Worm (Caenorhabditis elegans) whole organism, L2 larva: Measurements from ENCODE around the gene enu-3.6.
A peak's percentile ranks its signal among the peaks of the same experiment; 100 is the strongest.

ENCODE experiments used
- C34F6.9 ChIP-seq: fragments of 150-350 bp; optimal IDR thresholded peaks from 2 replicates; lab custom pipeline; 2014; ENCODE audit warnings: missing biosample characterization, missing genetic modification characterization
- F13H6.1 ChIP-seq: sonication (generic microtip); optimal IDR thresholded peaks from 2 replicates; lab custom pipeline; 2016; ENCODE audit warnings: missing genetic modification characterization, missing compliant biosample characterization
- R02D3.7 ChIP-seq: fragments of 150-350 bp; optimal IDR thresholded peaks from 2 replicates; lab custom pipeline; 2014; ENCODE audit warnings: missing biosample characterization, missing genetic modification characterization
- Y55F3AM.14 ChIP-seq: fragments of 200-800 bp; sonication (Bioruptor generic); optimal IDR thresholded peaks from 2 replicates; lab custom pipeline; 2018; ENCODE audit warnings: mild to moderate bottlenecking, missing genetic modification characterization, missing compliant biosample characterization
- alr-1 ChIP-seq: fragments of 150-350 bp; optimal IDR thresholded peaks from 2 replicates; lab custom pipeline; 2014; ENCODE audit warnings: missing biosample characterization, missing genetic modification characterization
- aly-2 ChIP-seq: fragments of 150-350 bp; optimal IDR thresholded peaks from 2 replicates; lab custom pipeline; 2014; ENCODE audit warnings: missing biosample characterization, missing genetic modification characterization
- blmp-1 ChIP-seq: sonication (generic microtip); optimal IDR thresholded peaks from 2 replicates; lab custom pipeline; 2017; ENCODE audit warnings: missing genetic modification characterization, mild to moderate bottlenecking, missing compliant biosample characterization, antibody characterized with exemption, moderate library complexity; ENCODE audit not compliant: insufficient read depth
- ceh-16 ChIP-seq: fragments of 150-350 bp; optimal IDR thresholded peaks from 2 replicates; lab custom pipeline; 2014; ENCODE audit warnings: missing biosample characterization, missing genetic modification characterization
- crh-2 ChIP-seq: sonication (generic microtip); optimal IDR thresholded peaks from 2 replicates; lab custom pipeline; 2017; ENCODE audit warnings: missing biosample characterization, missing genetic modification characterization
- dmd-4 ChIP-seq: sonication (generic microtip); optimal IDR thresholded peaks from 2 replicates; lab custom pipeline; 2017; ENCODE audit warnings: missing biosample characterization, missing genetic modification characterization
- egl-27 ChIP-seq: sonication (generic microtip); optimal IDR thresholded peaks from 3 replicates; lab custom pipeline; 2017; ENCODE audit warnings: missing biosample characterization, missing genetic modification reagents, missing genetic modification characterization
- elt-1 ChIP-seq: fragments of 150-350 bp; optimal IDR thresholded peaks from 2 replicates; lab custom pipeline; 2014; ENCODE audit warnings: missing biosample characterization, missing genetic modification characterization
- elt-3 ChIP-seq: sonication (generic microtip); optimal IDR thresholded peaks from 2 replicates; lab custom pipeline; 2017; ENCODE audit warnings: missing biosample characterization, missing genetic modification characterization
- fos-1 ChIP-seq: fragments of 150-350 bp; optimal IDR thresholded peaks from 2 replicates; lab custom pipeline; 2014; ENCODE audit warnings: missing biosample characterization, missing genetic modification characterization
- gmeb-1 ChIP-seq: fragments of 150-350 bp; optimal IDR thresholded peaks from 2 replicates; lab custom pipeline; 2014; ENCODE audit warnings: missing biosample characterization, missing genetic modification characterization
- lin-11 ChIP-seq: fragments of 150-350 bp; sonication (generic microtip); optimal IDR thresholded peaks from 2 replicates; lab custom pipeline; 2014; ENCODE audit warnings: missing biosample characterization, missing genetic modification characterization, inconsistent platforms, mixed read lengths
- lin-13 ChIP-seq: fragments of 150-350 bp; optimal IDR thresholded peaks from 2 replicates; lab custom pipeline; 2014; ENCODE audit warnings: missing biosample characterization, missing genetic modification reagents, missing genetic modification characterization
- lsy-2 ChIP-seq, 2 experiments: fragments of 150-350 bp in 1 of 2; sonication (generic microtip) in 1 of 2; optimal IDR thresholded peaks; 2 replicates each; lab custom pipeline; 2014 to 2017; ENCODE audit warnings: missing biosample characterization in 2 of 2, missing genetic modification characterization in 2 of 2
- mab-5 ChIP-seq: fragments of 150-350 bp; optimal IDR thresholded peaks from 2 replicates; lab custom pipeline; 2014; ENCODE audit warnings: missing biosample characterization, missing genetic modification characterization
- mdl-1 ChIP-seq, 2 experiments: fragments of 150-350 bp in 1 of 2; sonication (generic microtip) in 1 of 2; optimal IDR thresholded peaks; 2 replicates each; lab custom pipeline; 2017; ENCODE audit warnings: missing biosample characterization in 2 of 2, missing genetic modification characterization in 2 of 2
- nhr-10 ChIP-seq: sonication (generic microtip); optimal IDR thresholded peaks from 2 replicates; lab custom pipeline; 2017; ENCODE audit warnings: missing biosample characterization, missing genetic modification characterization
- nhr-11 ChIP-seq: fragments of 150-350 bp; optimal IDR thresholded peaks from 2 replicates; lab custom pipeline; 2014; ENCODE audit warnings: missing biosample characterization, missing genetic modification characterization
- nhr-12 ChIP-seq: fragments of 150-350 bp; optimal IDR thresholded peaks from 2 replicates; lab custom pipeline; 2014; ENCODE audit warnings: missing biosample characterization, missing genetic modification characterization
- nhr-129 ChIP-seq: fragments of 150-350 bp; optimal IDR thresholded peaks from 2 replicates; lab custom pipeline; 2014; ENCODE audit warnings: missing biosample characterization, missing genetic modification characterization
- nhr-21 ChIP-seq: fragments of 150-350 bp; optimal IDR thresholded peaks from 2 replicates; lab custom pipeline; 2014; ENCODE audit warnings: missing biosample characterization, missing genetic modification characterization
- nhr-23 ChIP-seq: fragments of 150-350 bp; optimal IDR thresholded peaks from 2 replicates; lab custom pipeline; 2014; ENCODE audit warnings: missing biosample characterization, missing genetic modification reagents, missing genetic modification characterization
- nhr-237 ChIP-seq: fragments of 150-350 bp; optimal IDR thresholded peaks from 2 replicates; lab custom pipeline; 2014; ENCODE audit warnings: missing biosample characterization, missing genetic modification characterization
- nhr-25 ChIP-seq: fragments of 150-350 bp; sonication (generic microtip); optimal IDR thresholded peaks from 3 replicates; lab custom pipeline; 2014; ENCODE audit warnings: missing biosample characterization, missing genetic modification characterization
- nhr-6 ChIP-seq: fragments of 150-350 bp; optimal IDR thresholded peaks from 2 replicates; lab custom pipeline; 2014; ENCODE audit warnings: missing biosample characterization, missing genetic modification characterization
- peb-1 ChIP-seq: fragments of 150-350 bp; optimal IDR thresholded peaks from 2 replicates; lab custom pipeline; 2014; ENCODE audit warnings: missing biosample characterization, missing genetic modification characterization
- sem-4 ChIP-seq: fragments of 150-350 bp; optimal IDR thresholded peaks from 2 replicates; lab custom pipeline; 2014; ENCODE audit warnings: missing biosample characterization, missing genetic modification reagents, missing genetic modification characterization
- skn-1 ChIP-seq: sonication (generic microtip); optimal IDR thresholded peaks from 2 replicates; lab custom pipeline; 2017; ENCODE audit warnings: missing biosample characterization, missing genetic modification characterization
- sma-3 ChIP-seq: sonication (generic microtip); optimal IDR thresholded peaks from 2 replicates; lab custom pipeline; 2016; ENCODE audit warnings: missing genetic modification reagents, missing genetic modification characterization, missing compliant biosample characterization
- sma-9 ChIP-seq, 2 experiments: fragments of 150-350 bp in 1 of 2; sonication (generic microtip) in 1 of 2; optimal IDR thresholded peaks; 2 replicates each; lab custom pipeline; 2014 to 2016; ENCODE audit warnings: missing genetic modification characterization in 2 of 2, mild to moderate bottlenecking in 1 of 2, missing biosample characterization in 1 of 2, missing compliant biosample characterization in 1 of 2, missing genetic modification reagents in 1 of 2, moderate library complexity in 1 of 2
- snpc-4 ChIP-seq: fragments of 150-350 bp; optimal IDR thresholded peaks from 2 replicates; lab custom pipeline; 2014; ENCODE audit warnings: missing biosample characterization, missing genetic modification characterization
- unc-55 ChIP-seq: fragments of 150-350 bp; sonication (generic microtip); optimal IDR thresholded peaks from 3 replicates; lab custom pipeline; 2014; ENCODE audit warnings: missing biosample characterization, missing genetic modification reagents, missing genetic modification characterization
- zag-1 ChIP-seq: fragments of 150-350 bp; optimal IDR thresholded peaks from 2 replicates; lab custom pipeline; 2014; ENCODE audit warnings: missing biosample characterization, missing genetic modification characterization
- ztf-11 ChIP-seq: sonication (generic microtip); optimal IDR thresholded peaks from 2 replicates; lab custom pipeline; 2017; ENCODE audit warnings: missing biosample characterization, missing genetic modification characterization

Gene enu-3.6

ce11 chrIII:10742382-10742860 lies 7.8 kb upstream of the enu-3.6 start, which contains the start of the genes tbb-1 and rib-2 (continued):
- TF ChIP-seq nhr-6 (tag; lab: Kevin White, UChicago) = no peak
- TF ChIP-seq zag-1 (tag; lab: Kevin White, UChicago) = peak; percentile 34
- TF ChIP-seq lin-11 (tag; lab: Kevin White, UChicago) = peak; percentile 43
- TF ChIP-seq ceh-16 (tag; lab: Kevin White, UChicago) = no peak
- TF ChIP-seq F13H6.1 (tag; lab: Kevin White, UChicago) = peak; percentile 79
- TF ChIP-seq egl-27 (tag; lab: Kevin White, UChicago) = peak; percentile 17
- no peak for TF ChIP-seq mab-5 (tag; lab: Kevin White, UChicago)
- no peak for TF ChIP-seq dmd-4 (tag; lab: Kevin White, UChicago)
- TF ChIP-seq peb-1 (tag; lab: Kevin White, UChicago) = no peak
- no peak for TF ChIP-seq nhr-23
- TF ChIP-seq ztf-11 (tag; lab: Kevin White, UChicago) = no peak
- TF ChIP-seq nhr-129 (tag; lab: Kevin White, UChicago) = peak; percentile 59
- peak; percentile 90 for TF ChIP-seq C34F6.9
- TF ChIP-seq R02D3.7 (tag; lab: Kevin White, UChicago) = no peak
- TF ChIP-seq nhr-10 (tag; lab: Kevin White, UChicago) = no peak
- peak; percentile 54 for TF ChIP-seq skn-1 (tag; lab: Kevin White, UChicago)

ce11 chrIII:10746406-10746807 lies 3.8 kb upstream of the enu-3.6 start:
- TF ChIP-seq nhr-21 (no peak), snpc-4 (tag; lab: Kevin White, UChicago) (no peak), F13H6.1 (tag; lab: Kevin White, UChicago) (no peak), nhr-129 (tag; lab: Kevin White, UChicago) (no peak), nhr-25 (tag; lab: Kevin White, UChicago) (no peak), aly-2 (tag; lab: Kevin White, UChicago) (no peak), lin-13 (GFP tag; lab: Kevin White, UChicago) (no peak), elt-1 (no peak)

- TF ChIP-seq zag-1 (tag; lab: Kevin White, UChicago) = no peak
- no peak for TF ChIP-seq nhr-11 (tag; lab: Kevin White, UChicago)
- no peak for TF ChIP-seq dmd-4 (tag; lab: Kevin White, UChicago)
- no peak for TF ChIP-seq elt-1
- TF ChIP-seq lsy-2 (tag; optimal IDR thresholded peaks at IDR 0.05; lab: Kevin White, UChicago) = peak; percentile 50 to 86
- TF ChIP-seq ceh-16 (tag; lab: Kevin White, UChicago) = peak; percentile 5
- TF ChIP-seq F13H6.1 (tag; lab: Kevin White, UChicago) = peak; percentile 43
- TF ChIP-seq gmeb-1 = peak; percentile 67
- TF ChIP-seq nhr-25 (tag; lab: Kevin White, UChicago) = peak; percentile 77
- TF ChIP-seq blmp-1 = peak; percentile 35
- TF ChIP-seq nhr-21 = peak; percentile 48
- TF ChIP-seq sem-4 = peak; percentile 29
- TF ChIP-seq sma-9 (GFP tag; optimal IDR thresholded peaks at IDR 0.05; lab: Kevin White, UChicago) = no peak
- TF ChIP-seq sma-9 (tag; optimal IDR thresholded peaks at IDR 0.05; lab: Kevin White, UChicago) = no peak
- peak; percentile 90 for TF ChIP-seq unc-55 (GFP tag; lab: Kevin White, UChicago)
- no peak for TF ChIP-seq nhr-6 (tag; lab: Kevin White, UChicago)
- TF ChIP-seq Y55F3AM.14 (GFP tag; lab: Kevin White, UChicago) = no peak
- peak; percentile 10 for TF ChIP-seq sma-3 (GFP tag; lab: Kevin White, UChicago)
- peak; percentile 90 for TF ChIP-seq C34F6.9
- TF ChIP-seq peb-1 (tag; lab: Kevin White, UChicago) = no peak
- TF ChIP-seq nhr-237 (tag; lab: Kevin White, UChicago) = no peak
- TF ChIP-seq egl-27 (tag; lab: Kevin White, UChicago) = no peak
- no peak for TF ChIP-seq nhr-10 (tag; lab: Kevin White, UChicago)
- peak; percentile 78 for TF ChIP-seq crh-2 (tag; lab: Kevin White, UChicago)
- peak; percentile 75 for TF ChIP-seq lin-13 (GFP tag; lab: Kevin White, UChicago)
- peak; percentile 79 for TF ChIP-seq nhr-129 (tag; lab: Kevin White, UChicago)
- TF ChIP-seq nhr-12 = no peak
- TF ChIP-seq R02D3.7 (tag; lab: Kevin White, UChicago) = no peak
- peak; percentile 58 for TF ChIP-seq fos-1 (tag; lab: Kevin White, UChicago)
- peak; percentile 44 for TF ChIP-seq lin-11 (tag; lab: Kevin White, UChicago)
- peak in 1 of 2 experiments; percentile 20 for TF ChIP-seq mdl-1 (tag; optimal IDR thresholded peaks at IDR 0.05; lab: Kevin White, UChicago)
- peak; percentile 7 for TF ChIP-seq mab-5 (tag; lab: Kevin White, UChicago)
- TF ChIP-seq elt-3 = no peak
- no peak for TF ChIP-seq alr-1
Observed at ce11 chrIII:10747620-10748479, 2.4 kb upstream of the enu-3.6 start, which contains the start of the genes ran-1 and dkc-1. Gene ran-1 (minus strand): TSS chrIII:10747728. Gene dkc-1 (plus strand): TSS chrIII:10748429.
